Worm (Caenorhabditis elegans) whole organism, L2 larva: ENCODE results near the gene nep-8.
"Not testable (repeated sequence)": the region's sequence is repeated elsewhere in the genome, so short reads cannot be mapped to it uniquely, and the experiment has no call there.

Source experiments
- F13H6.1 ChIP-seq: sonication (generic microtip); optimal IDR thresholded peaks from 2 replicates; lab custom pipeline; 2016; ENCODE audit warnings: missing genetic modification characterization, missing compliant biosample characterization
- R02D3.7 ChIP-seq: fragments of 150-350 bp; optimal IDR thresholded peaks from 2 replicates; lab custom pipeline; 2014; ENCODE audit warnings: missing biosample characterization, missing genetic modification characterization
- Y55F3AM.14 ChIP-seq: fragments of 200-800 bp; sonication (Bioruptor generic); optimal IDR thresholded peaks from 2 replicates; lab custom pipeline; 2018; ENCODE audit warnings: mild to moderate bottlenecking, missing genetic modification characterization, missing compliant biosample characterization
- alr-1 ChIP-seq: fragments of 150-350 bp; optimal IDR thresholded peaks from 2 replicates; lab custom pipeline; 2014; ENCODE audit warnings: missing biosample characterization, missing genetic modification characterization
- aly-2 ChIP-seq: fragments of 150-350 bp; optimal IDR thresholded peaks from 2 replicates; lab custom pipeline; 2014; ENCODE audit warnings: missing biosample characterization, missing genetic modification characterization
- ama-1 ChIP-seq: fragments of 150-350 bp; optimal IDR thresholded peaks from 2 replicates; lab custom pipeline; 2018; ENCODE audit warnings: inconsistent platforms
- ceh-16 ChIP-seq: fragments of 150-350 bp; optimal IDR thresholded peaks from 2 replicates; lab custom pipeline; 2014; ENCODE audit warnings: missing biosample characterization, missing genetic modification characterization
- ceh-82 ChIP-seq: fragments of 150-350 bp; optimal IDR thresholded peaks from 2 replicates; lab custom pipeline; 2014; ENCODE audit warnings: missing biosample characterization, missing genetic modification characterization
- crh-2 ChIP-seq: sonication (generic microtip); optimal IDR thresholded peaks from 2 replicates; lab custom pipeline; 2017; ENCODE audit warnings: missing biosample characterization, missing genetic modification characterization
- dmd-4 ChIP-seq: sonication (generic microtip); optimal IDR thresholded peaks from 2 replicates; lab custom pipeline; 2017; ENCODE audit warnings: missing biosample characterization, missing genetic modification characterization
- fos-1 ChIP-seq: fragments of 150-350 bp; optimal IDR thresholded peaks from 2 replicates; lab custom pipeline; 2014; ENCODE audit warnings: missing biosample characterization, missing genetic modification characterization
- lin-11 ChIP-seq: fragments of 150-350 bp; sonication (generic microtip); optimal IDR thresholded peaks from 2 replicates; lab custom pipeline; 2014; ENCODE audit warnings: missing biosample characterization, missing genetic modification characterization, inconsistent platforms, mixed read lengths
- lin-13 ChIP-seq: fragments of 150-350 bp; optimal IDR thresholded peaks from 2 replicates; lab custom pipeline; 2014; ENCODE audit warnings: missing biosample characterization, missing genetic modification reagents, missing genetic modification characterization
- lin-39 ChIP-seq: fragments of 150-350 bp; optimal IDR thresholded peaks from 2 replicates; lab custom pipeline; 2014; ENCODE audit warnings: missing biosample characterization, missing genetic modification reagents, missing genetic modification characterization
- lsy-2 ChIP-seq, 2 experiments: fragments of 150-350 bp in 1 of 2; sonication (generic microtip) in 1 of 2; optimal IDR thresholded peaks; 2 replicates each; lab custom pipeline; 2014 to 2017; ENCODE audit warnings: missing biosample characterization in 2 of 2, missing genetic modification characterization in 2 of 2
- mab-5 ChIP-seq: fragments of 150-350 bp; optimal IDR thresholded peaks from 2 replicates; lab custom pipeline; 2014; ENCODE audit warnings: missing biosample characterization, missing genetic modification characterization
- mbf-1 ChIP-seq: sonication (generic microtip); optimal IDR thresholded peaks from 2 replicates; lab custom pipeline; 2017; ENCODE audit warnings: missing biosample characterization, missing genetic modification characterization
- mdl-1 ChIP-seq, 2 experiments: fragments of 150-350 bp in 1 of 2; sonication (generic microtip) in 1 of 2; optimal IDR thresholded peaks; 2 replicates each; lab custom pipeline; 2017; ENCODE audit warnings: missing biosample characterization in 2 of 2, missing genetic modification characterization in 2 of 2
- nhr-129 ChIP-seq: fragments of 150-350 bp; optimal IDR thresholded peaks from 2 replicates; lab custom pipeline; 2014; ENCODE audit warnings: missing biosample characterization, missing genetic modification characterization
- nhr-21 ChIP-seq: fragments of 150-350 bp; optimal IDR thresholded peaks from 2 replicates; lab custom pipeline; 2014; ENCODE audit warnings: missing biosample characterization, missing genetic modification characterization
- nhr-23 ChIP-seq: fragments of 150-350 bp; optimal IDR thresholded peaks from 2 replicates; lab custom pipeline; 2014; ENCODE audit warnings: missing biosample characterization, missing genetic modification reagents, missing genetic modification characterization
- nhr-25 ChIP-seq: fragments of 150-350 bp; sonication (generic microtip); optimal IDR thresholded peaks from 3 replicates; lab custom pipeline; 2014; ENCODE audit warnings: missing biosample characterization, missing genetic modification characterization
- nhr-77 ChIP-seq: fragments of 150-350 bp; optimal IDR thresholded peaks from 2 replicates; lab custom pipeline; 2014; ENCODE audit warnings: missing biosample characterization, missing genetic modification characterization
- peb-1 ChIP-seq: fragments of 150-350 bp; optimal IDR thresholded peaks from 2 replicates; lab custom pipeline; 2014; ENCODE audit warnings: missing biosample characterization, missing genetic modification characterization
- sem-4 ChIP-seq: fragments of 150-350 bp; optimal IDR thresholded peaks from 2 replicates; lab custom pipeline; 2014; ENCODE audit warnings: missing biosample characterization, missing genetic modification reagents, missing genetic modification characterization
- skn-1 ChIP-seq: sonication (generic microtip); optimal IDR thresholded peaks from 2 replicates; lab custom pipeline; 2017; ENCODE audit warnings: missing biosample characterization, missing genetic modification characterization
- sma-3 ChIP-seq: sonication (generic microtip); optimal IDR thresholded peaks from 2 replicates; lab custom pipeline; 2016; ENCODE audit warnings: missing genetic modification reagents, missing genetic modification characterization, missing compliant biosample characterization
- sma-9 ChIP-seq, 2 experiments: fragments of 150-350 bp in 1 of 2; sonication (generic microtip) in 1 of 2; optimal IDR thresholded peaks; 2 replicates each; lab custom pipeline; 2014 to 2016; ENCODE audit warnings: missing genetic modification characterization in 2 of 2, mild to moderate bottlenecking in 1 of 2, missing biosample characterization in 1 of 2, missing compliant biosample characterization in 1 of 2, missing genetic modification reagents in 1 of 2, moderate library complexity in 1 of 2
- unc-39 ChIP-seq: fragments of 150-350 bp; optimal IDR thresholded peaks from 2 replicates; lab custom pipeline; 2014; ENCODE audit warnings: missing biosample characterization, missing genetic modification characterization
- unc-55 ChIP-seq: fragments of 150-350 bp; sonication (generic microtip); optimal IDR thresholded peaks from 3 replicates; lab custom pipeline; 2014; ENCODE audit warnings: missing biosample characterization, missing genetic modification reagents, missing genetic modification characterization
- unc-62 ChIP-seq: fragments of 150-350 bp; optimal IDR thresholded peaks from 2 replicates; lab custom pipeline; 2014; ENCODE audit warnings: missing biosample characterization, missing genetic modification reagents, missing genetic modification characterization
- zag-1 ChIP-seq: fragments of 150-350 bp; optimal IDR thresholded peaks from 2 replicates; lab custom pipeline; 2014; ENCODE audit warnings: missing biosample characterization, missing genetic modification characterization
- ztf-1 ChIP-seq: fragments of 200-800 bp; sonication (Bioruptor generic); conservative IDR thresholded peaks from 2 replicates; pipeline ENCODE4 v1.3.6; 2022; ENCODE audit warnings: missing genetic modification characterization, missing compliant biosample characterization
- ztf-11 ChIP-seq: sonication (generic microtip); optimal IDR thresholded peaks from 2 replicates; lab custom pipeline; 2017; ENCODE audit warnings: missing biosample characterization, missing genetic modification characterization
- ztf-4 ChIP-seq: fragments of 150-350 bp; optimal IDR thresholded peaks from 2 replicates; lab custom pipeline; 2014; ENCODE audit warnings: missing biosample characterization, missing genetic modification characterization

The nep-8 gene

DNA sequence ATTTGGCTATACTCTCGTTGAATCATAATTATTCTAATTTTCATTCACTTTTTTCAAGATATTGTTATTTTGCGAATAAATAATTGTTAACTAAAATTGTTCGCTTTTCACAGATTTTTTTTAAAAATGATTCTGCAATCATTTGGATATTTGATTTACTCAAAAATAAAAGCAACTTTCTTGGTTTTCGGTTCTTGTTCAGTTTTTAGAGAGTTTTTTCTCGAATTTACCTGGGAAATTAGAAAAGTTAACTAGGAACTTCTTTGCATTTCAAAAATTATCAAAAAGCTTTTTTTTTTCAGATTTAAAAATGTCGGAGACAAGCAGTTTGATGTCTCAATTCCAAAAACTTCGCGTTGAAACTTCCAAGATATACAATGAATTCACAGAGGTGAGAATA lies 43.0 kb downstream of the nep-8 start, which contains the start of the genes C16C8.20 and gldi-6:
Gene C16C8.20 (plus strand): TSS at position 301 of the 400 bp plus-strand sequence.
Gene gldi-6 (plus strand): TSS at position 301 of the 400 bp plus-strand sequence.
- no peak for TF ChIP-seq mab-5
- TF ChIP-seq ama-1 (lab: Kevin White, UChicago), result no peak
- no peak for TF ChIP-seq aly-2
- TF ChIP-seq unc-39 (tag; lab: Kevin White, UChicago), result no peak
- no peak for TF ChIP-seq R02D3.7 (tag; lab: Kevin White, UChicago)
- TF ChIP-seq ceh-16, result no peak
- no peak for TF ChIP-seq Y55F3AM.14 (GFP tag; lab: Kevin White, UChicago)
- TF ChIP-seq lin-11, result no peak
- no peak for TF ChIP-seq ztf-1
- TF ChIP-seq dmd-4 (tag; lab: Kevin White, UChicago), result no peak
- no peak for TF ChIP-seq nhr-129 (tag; lab: Kevin White, UChicago)
- TF ChIP-seq sem-4, result no peak
- TF ChIP-seq ztf-4 (tag; lab: Kevin White, UChicago), result no peak
- no peak for TF ChIP-seq peb-1 (tag; lab: Kevin White, UChicago)
- TF ChIP-seq skn-1 (tag; lab: Kevin White, UChicago), result no peak
- TF ChIP-seq sma-3, result no peak
- TF ChIP-seq unc-62 (GFP tag; lab: Kevin White, UChicago), result no peak
- no peak for TF ChIP-seq crh-2 (tag; lab: Kevin White, UChicago)
- no peak for TF ChIP-seq nhr-77 (tag; lab: Kevin White, UChicago)

DNA sequence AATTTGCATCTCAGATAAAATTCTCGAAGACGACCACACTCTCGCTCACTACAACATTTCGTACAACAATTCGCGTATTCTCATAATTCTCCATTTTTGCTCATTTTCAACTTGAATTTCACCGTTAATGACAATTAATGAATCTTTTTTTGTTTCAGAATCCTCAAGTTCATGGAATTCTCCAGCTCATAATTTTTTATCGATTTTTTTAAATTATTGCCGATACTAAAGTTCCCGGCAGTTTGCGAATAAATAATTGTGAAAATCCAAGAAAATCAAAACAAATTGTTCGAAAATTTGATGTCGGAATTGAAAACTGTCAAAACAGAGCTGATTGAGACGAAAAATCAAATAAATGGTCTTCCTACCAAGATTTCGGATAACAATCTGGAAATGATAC lies 44.3 kb downstream of the nep-8 start, which contains the start of gene C16C8.21:
Gene C16C8.21 (plus strand): TSS at position 301 of the 400 bp plus-strand sequence.
- TF ChIP-seq ceh-82 (tag; lab: Kevin White, UChicago), result no peak
- no peak for TF ChIP-seq ztf-1
- TF ChIP-seq nhr-77 (tag; lab: Kevin White, UChicago), result no peak
- TF ChIP-seq unc-62 (GFP tag; lab: Kevin White, UChicago), result no peak
- no peak for TF ChIP-seq mbf-1
- TF ChIP-seq aly-2, result no peak
- no peak for TF ChIP-seq R02D3.7 (tag; lab: Kevin White, UChicago)
- no peak for TF ChIP-seq lin-11
- TF ChIP-seq nhr-25 (tag; lab: Kevin White, UChicago), result no peak
- no peak for TF ChIP-seq dmd-4 (tag; lab: Kevin White, UChicago)
- TF ChIP-seq sma-9 (GFP tag; optimal IDR thresholded peaks at IDR 0.05; lab: Kevin White, UChicago), result no peak
- TF ChIP-seq sma-9 (tag; optimal IDR thresholded peaks at IDR 0.05; lab: Kevin White, UChicago), result no peak
- no peak for TF ChIP-seq lin-13 (GFP tag; lab: Kevin White, UChicago)
- TF ChIP-seq fos-1 (tag; lab: Kevin White, UChicago), result no peak
- TF ChIP-seq mdl-1 (tag; optimal IDR thresholded peaks at IDR 0.05; lab: Kevin White, UChicago), result no peak
- no peak for TF ChIP-seq zag-1 (tag; lab: Kevin White, UChicago)
- no peak for TF ChIP-seq lsy-2 (tag; optimal IDR thresholded peaks at IDR 0.05; lab: Kevin White, UChicago)
- TF ChIP-seq nhr-23 (tag; lab: Kevin White, UChicago), result no peak
- TF ChIP-seq Y55F3AM.14 (GFP tag; lab: Kevin White, UChicago), result no peak

DNA sequence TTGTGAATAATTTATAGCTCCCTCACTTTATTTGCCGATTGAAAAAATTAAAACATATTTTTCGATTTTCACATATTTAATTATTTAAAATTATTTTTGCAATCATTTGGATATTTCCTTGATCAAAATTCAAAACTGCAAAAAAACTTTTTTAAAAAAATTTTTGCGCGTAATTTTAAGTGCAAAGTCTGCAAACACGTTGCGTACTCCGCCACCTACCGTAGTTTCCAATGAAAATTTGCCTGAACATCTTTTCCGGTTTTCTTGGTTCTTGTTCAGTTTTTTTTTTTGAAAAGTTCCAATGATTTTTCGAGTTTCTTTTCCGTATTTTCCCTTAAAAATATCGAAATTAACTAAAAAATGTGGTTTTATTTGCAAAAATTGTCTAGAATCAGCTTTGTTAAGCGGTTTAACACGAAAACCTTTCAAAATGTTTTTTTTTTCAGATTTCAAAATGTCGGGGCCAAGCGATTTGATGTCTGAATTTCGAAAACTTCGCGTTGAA lies 45.2 kb downstream of the nep-8 start, which contains the start of gene C16C8.25:
Gene C16C8.25 (plus strand): TSS at position 455 of the 505 bp plus-strand sequence.
- TF ChIP-seq lin-11, result no peak
- no peak for TF ChIP-seq nhr-129 (tag; lab: Kevin White, UChicago)
- TF ChIP-seq unc-62 (GFP tag; lab: Kevin White, UChicago), result no peak
- TF ChIP-seq lin-39, result no peak
- no peak for TF ChIP-seq F13H6.1 (tag; lab: Kevin White, UChicago)
- no peak for TF ChIP-seq aly-2
- TF ChIP-seq mab-5, result no peak

DNA sequence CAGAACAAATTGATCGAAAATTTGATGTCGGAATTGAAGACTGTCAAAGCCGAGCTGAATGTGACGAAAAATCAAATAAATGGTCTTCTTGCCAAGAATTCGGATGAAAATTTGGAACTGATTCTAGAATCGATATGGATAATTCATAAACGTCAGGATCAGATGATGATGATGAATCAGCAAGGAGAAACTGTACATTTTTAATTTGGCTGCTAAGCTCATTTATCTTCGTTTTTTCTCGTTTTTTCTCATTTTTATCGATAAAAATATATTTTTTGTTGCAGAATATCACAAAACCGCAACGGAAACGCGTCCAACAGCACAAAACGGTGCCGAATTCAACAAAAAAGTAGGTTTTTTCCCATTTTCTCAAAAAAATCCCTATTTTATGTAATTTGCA lies 45.9 kb downstream of the nep-8 start, which contains the start of gene C16C8.14:
Gene C16C8.14 (plus strand): TSS at position 301 of the 400 bp plus-strand sequence.
- TF ChIP-seq ceh-16; nhr-21 (tag; lab: Kevin White, UChicago); ama-1 (lab: Kevin White, UChicago): not testable (repeated sequence)

DNA sequence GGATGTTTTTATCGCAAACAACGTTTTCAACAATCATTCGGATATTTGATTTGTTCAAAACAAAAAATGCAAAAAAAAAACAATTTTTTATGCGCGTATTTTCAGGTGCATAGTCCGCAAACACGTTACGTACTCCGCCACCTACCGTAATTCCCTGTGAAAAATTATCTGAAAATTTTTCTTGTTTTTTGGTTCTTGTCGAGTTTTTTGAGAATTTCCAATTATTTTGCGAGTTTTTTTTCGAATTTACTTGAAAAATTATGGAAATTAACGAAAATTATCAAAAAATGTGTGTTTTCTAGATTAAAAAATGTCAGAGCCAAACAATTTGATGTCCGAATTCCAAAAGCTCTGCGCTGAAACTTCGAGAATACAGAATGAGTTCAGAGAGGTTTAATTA lies 48.8 kb downstream of the nep-8 start, which contains the start of gene C16C8.12:
Gene C16C8.12 (plus strand): TSS at position 301 of the 400 bp plus-strand sequence.
- no peak for TF ChIP-seq alr-1
- no peak for TF ChIP-seq nhr-129 (tag; lab: Kevin White, UChicago)
- no peak for TF ChIP-seq fos-1 (tag; lab: Kevin White, UChicago)
- no peak for TF ChIP-seq skn-1 (tag; lab: Kevin White, UChicago)
- TF ChIP-seq unc-55 (GFP tag; lab: Kevin White, UChicago), result no peak
- TF ChIP-seq ztf-11 (tag; lab: Kevin White, UChicago), result no peak
- TF ChIP-seq dmd-4 (tag; lab: Kevin White, UChicago), result no peak
- TF ChIP-seq nhr-77 (tag; lab: Kevin White, UChicago), result no peak
- no peak for TF ChIP-seq aly-2
- no peak for TF ChIP-seq sma-9 (GFP tag; optimal IDR thresholded peaks at IDR 0.05; lab: Kevin White, UChicago)
- no peak for TF ChIP-seq sma-9 (tag; optimal IDR thresholded peaks at IDR 0.05; lab: Kevin White, UChicago)
